Worm (Caenorhabditis elegans) whole organism, L4 larva: ENCODE measurements around the gene T16H12.3.
A peak's percentile ranks its signal among the peaks of the same experiment; 100 is the strongest.

ENCODE experiments used
- D1046.2 ChIP-seq: fragments of 200-800 bp; sonication (Bioruptor generic); IDR thresholded peaks from 2 replicates; pipeline ENCODE4 v1.3.6; 2022; ENCODE audit warnings: missing genetic modification characterization, missing compliant biosample characterization
- F10B5.3 ChIP-seq: sonication (generic microtip); optimal IDR thresholded peaks from 2 replicates; lab custom pipeline; 2016; ENCODE audit warnings: mild to moderate bottlenecking, missing genetic modification characterization, missing compliant biosample characterization
- F26F4.8 ChIP-seq: fragments of 200-800 bp; sonication (Bioruptor generic); conservative IDR thresholded peaks from 2 replicates; pipeline ENCODE4 v1.3.6; 2022; ENCODE audit warnings: missing genetic modification characterization, missing compliant biosample characterization
- F37D6.2 ChIP-seq: sonication (generic microtip); optimal IDR thresholded peaks from 2 replicates; lab custom pipeline; 2016; ENCODE audit warnings: mild to moderate bottlenecking, missing genetic modification characterization, missing compliant biosample characterization
- F44E2.7 ChIP-seq: fragments of 200-800 bp; sonication (Bioruptor generic); IDR thresholded peaks from 2 replicates; pipeline ENCODE4 v2.1.2; 2022; ENCODE audit warnings: missing genetic modification characterization, missing compliant biosample characterization
- R02D3.7 ChIP-seq: fragments of 150-350 bp; sonication (generic microtip); optimal IDR thresholded peaks from 3 replicates; lab custom pipeline; 2014; ENCODE audit warnings: missing biosample characterization, missing genetic modification characterization
- Y48G9A.11 ChIP-seq: fragments of 200-800 bp; sonication (Bioruptor generic); IDR thresholded peaks from 2 replicates; pipeline ENCODE4 v1.3.6; 2022; ENCODE audit warnings: missing genetic modification reagents, missing genetic modification characterization, missing compliant biosample characterization
- Y75B8A.6 ChIP-seq: fragments of 200-800 bp; sonication (Bioruptor generic); IDR thresholded peaks from 2 replicates; pipeline ENCODE4 v1.3.6; 2022; ENCODE audit warnings: missing genetic modification reagents, missing genetic modification characterization, missing compliant biosample characterization
- ZK337.2 ChIP-seq: fragments of 200-800 bp; sonication (Bioruptor generic); IDR thresholded peaks from 2 replicates; pipeline ENCODE4 v1.3.6; 2022; ENCODE audit warnings: missing genetic modification reagents, missing genetic modification characterization, missing compliant biosample characterization
- ama-1 ChIP-seq: fragments of 150-350 bp; optimal IDR thresholded peaks from 2 replicates; lab custom pipeline; 2014; ENCODE audit warnings: inconsistent platforms, mixed read lengths
- ceh-20 ChIP-seq: fragments of 200-800 bp; sonication (Bioruptor generic); IDR thresholded peaks from 2 replicates; pipeline ENCODE4 v1.3.6; 2022; ENCODE audit warnings: missing genetic modification reagents, missing genetic modification characterization, missing compliant biosample characterization
- ceh-28 ChIP-seq: fragments of 150-350 bp; optimal IDR thresholded peaks from 2 replicates; lab custom pipeline; 2014; ENCODE audit warnings: missing biosample characterization, missing genetic modification reagents, missing genetic modification characterization
- ceh-82 ChIP-seq: sonication (generic microtip); optimal IDR thresholded peaks from 2 replicates; lab custom pipeline; 2017; ENCODE audit warnings: missing biosample characterization, missing genetic modification characterization
- ctbp-1 ChIP-seq: fragments of 200-800 bp; sonication (Bioruptor generic); IDR thresholded peaks from 2 replicates; pipeline ENCODE4 v1.3.6; 2022; ENCODE audit warnings: missing genetic modification reagents, missing genetic modification characterization, missing compliant biosample characterization
- daf-16 ChIP-seq, 3 experiments: sonication (generic microtip); optimal IDR thresholded peaks; 2 replicates each; lab custom pipeline; 2016 to 2017; ENCODE audit warnings: missing genetic modification characterization in 3 of 3, missing genetic modification reagents in 3 of 3, mild to moderate bottlenecking in 2 of 3, missing compliant biosample characterization in 2 of 3, missing biosample characterization in 1 of 3, moderate library complexity in 1 of 3
- daf-19 ChIP-seq: fragments of 200-800 bp; sonication (Bioruptor generic); conservative IDR thresholded peaks from 2 replicates; pipeline ENCODE4 v1.3.6; 2022; ENCODE audit warnings: missing genetic modification characterization, missing compliant biosample characterization
- daf-8 ChIP-seq: fragments of 200-800 bp; sonication (Bioruptor generic); IDR thresholded peaks from 2 replicates; pipeline ENCODE4 v1.3.6; 2022; ENCODE audit warnings: missing genetic modification characterization, missing compliant biosample characterization
- dpl-1 ChIP-seq: fragments of 150-350 bp; optimal IDR thresholded peaks from 2 replicates; lab custom pipeline; 2014; ENCODE audit warnings: missing biosample characterization, missing genetic modification reagents, missing genetic modification characterization
- duxl-1 ChIP-seq: sonication (generic microtip); optimal IDR thresholded peaks from 2 replicates; lab custom pipeline; 2016; ENCODE audit warnings: mild to moderate bottlenecking, missing genetic modification characterization, moderate library complexity, missing compliant biosample characterization; ENCODE audit not compliant: poor library complexity
- egl-27 ChIP-seq: sonication (generic microtip); optimal IDR thresholded peaks from 3 replicates; lab custom pipeline; 2017; ENCODE audit warnings: missing biosample characterization, missing genetic modification reagents, missing genetic modification characterization
- fos-1 ChIP-seq: fragments of 150-350 bp; optimal IDR thresholded peaks from 2 replicates; lab custom pipeline; 2014; ENCODE audit warnings: missing biosample characterization, missing genetic modification characterization
- gei-8 ChIP-seq: fragments of 200-800 bp; sonication (Bioruptor generic); optimal IDR thresholded peaks from 2 replicates; lab custom pipeline; 2018; ENCODE audit warnings: mild to moderate bottlenecking, missing genetic modification characterization, missing compliant biosample characterization
- hlh-11 ChIP-seq: fragments of 200-800 bp; sonication (Bioruptor generic); optimal IDR thresholded peaks from 2 replicates; lab custom pipeline; 2018; ENCODE audit warnings: mild to moderate bottlenecking, missing genetic modification characterization, missing compliant biosample characterization
- hlh-30 ChIP-seq: sonication (generic microtip); optimal IDR thresholded peaks from 2 replicates; lab custom pipeline; 2017; ENCODE audit warnings: antibody characterized with exemption, mild to moderate bottlenecking, missing genetic modification characterization, missing compliant biosample characterization; ENCODE audit not compliant: insufficient read depth
- jun-1 ChIP-seq: fragments of 150-350 bp; optimal IDR thresholded peaks from 2 replicates; lab custom pipeline; 2014; ENCODE audit warnings: missing biosample characterization, missing genetic modification reagents, missing genetic modification characterization
- lim-7 ChIP-seq: fragments of 200-800 bp; sonication (Bioruptor generic); IDR thresholded peaks from 2 replicates; pipeline ENCODE4 v1.3.6; 2022; ENCODE audit warnings: missing genetic modification characterization, missing compliant biosample characterization
- lin-15B ChIP-seq: fragments of 150-350 bp; sonication (generic microtip); optimal IDR thresholded peaks from 3 replicates; lab custom pipeline; 2014; ENCODE audit warnings: missing biosample characterization, missing genetic modification characterization
- lir-3 ChIP-seq: sonication (generic microtip); optimal IDR thresholded peaks from 2 replicates; lab custom pipeline; 2016; ENCODE audit warnings: mild to moderate bottlenecking, missing genetic modification characterization, missing compliant biosample characterization
- lsy-2 ChIP-seq, 2 experiments: fragments of 150-350 bp in 1 of 2; sonication (generic microtip) in 1 of 2; optimal IDR thresholded peaks; 2 replicates each; lab custom pipeline; 2014 to 2017; ENCODE audit warnings: missing biosample characterization in 2 of 2, missing genetic modification characterization in 2 of 2
- madf-5 ChIP-seq, 2 experiments: fragments of 200-800 bp; sonication (Bioruptor generic); IDR thresholded peaks; 2 replicates each; pipeline ENCODE4 v1.3.6; 2022; ENCODE audit warnings: missing compliant biosample characterization in 2 of 2, missing genetic modification characterization in 2 of 2
- mxl-2 ChIP-seq: fragments of 200-800 bp; sonication (Bioruptor generic); conservative IDR thresholded peaks from 2 replicates; pipeline ENCODE4 v1.3.6; 2022; ENCODE audit warnings: missing genetic modification reagents, missing genetic modification characterization, missing compliant biosample characterization
- nhr-111 ChIP-seq: fragments of 200-800 bp; sonication (Bioruptor generic); optimal IDR thresholded peaks from 2 replicates; lab custom pipeline; 2018; ENCODE audit warnings: mild to moderate bottlenecking, missing genetic modification characterization, missing compliant biosample characterization
- nhr-41 ChIP-seq: fragments of 200-800 bp; sonication (Bioruptor generic); IDR thresholded peaks from 2 replicates; pipeline ENCODE4 v1.3.6; 2022; ENCODE audit warnings: missing genetic modification reagents, missing genetic modification characterization, missing compliant biosample characterization
- nhr-48 ChIP-seq: sonication (generic microtip); optimal IDR thresholded peaks from 2 replicates; lab custom pipeline; 2016; ENCODE audit warnings: mild to moderate bottlenecking, missing genetic modification characterization, missing compliant biosample characterization
- nhr-76 ChIP-seq: fragments of 150-350 bp; optimal IDR thresholded peaks from 2 replicates; lab custom pipeline; 2014; ENCODE audit warnings: missing biosample characterization, missing genetic modification characterization
- pqm-1 ChIP-seq: sonication (generic microtip); optimal IDR thresholded peaks from 2 replicates; lab custom pipeline; 2017; ENCODE audit warnings: missing biosample characterization, missing genetic modification characterization
- saeg-2 ChIP-seq: fragments of 200-800 bp; sonication (Bioruptor generic); IDR thresholded peaks from 2 replicates; pipeline ENCODE4 v1.3.6; 2022; ENCODE audit warnings: missing genetic modification reagents, missing genetic modification characterization, missing compliant biosample characterization
- sdz-12 ChIP-seq: fragments of 200-800 bp; sonication (Bioruptor generic); optimal IDR thresholded peaks from 2 replicates; lab custom pipeline; 2018; ENCODE audit warnings: mild to moderate bottlenecking, missing genetic modification characterization, missing compliant biosample characterization
- set-16 ChIP-seq: fragments of 200-800 bp; sonication (Bioruptor generic); IDR thresholded peaks from 2 replicates; pipeline ENCODE4 v1.3.6; 2022; ENCODE audit warnings: missing genetic modification reagents, missing genetic modification characterization, missing compliant biosample characterization
- skn-1 ChIP-seq: fragments of 150-350 bp; optimal IDR thresholded peaks from 2 replicates; lab custom pipeline; 2014; ENCODE audit warnings: missing biosample characterization, missing genetic modification characterization
- snpc-1.2 ChIP-seq: fragments of 200-800 bp; sonication (Bioruptor generic); IDR thresholded peaks from 2 replicates; pipeline ENCODE4 v1.3.6; 2022; ENCODE audit warnings: missing genetic modification reagents, missing genetic modification characterization, missing compliant biosample characterization
- snpc-4 ChIP-seq: fragments of 150-350 bp; optimal IDR thresholded peaks from 2 replicates; lab custom pipeline; 2014; ENCODE audit warnings: missing biosample characterization, missing genetic modification characterization
- spr-1 ChIP-seq: sonication (generic microtip); optimal IDR thresholded peaks from 2 replicates; lab custom pipeline; 2016; ENCODE audit warnings: mild to moderate bottlenecking, missing genetic modification characterization, missing compliant biosample characterization
- unc-130 ChIP-seq: sonication (generic microtip); optimal IDR thresholded peaks from 2 replicates; lab custom pipeline; 2016; ENCODE audit warnings: missing genetic modification reagents, missing genetic modification characterization, missing compliant biosample characterization
- unc-39 ChIP-seq: sonication (generic microtip); optimal IDR thresholded peaks from 2 replicates; lab custom pipeline; 2017; ENCODE audit warnings: missing biosample characterization, missing genetic modification characterization
- unc-62 ChIP-seq, 3 experiments: fragments of 150-350 bp in 1 of 3; sonication (generic microtip); optimal IDR thresholded peaks in 2 of 3; peaks in 1 of 3; 1 replicate in 1 of 3; 2 replicates in 2 of 3; lab custom pipeline; 2014 to 2017; ENCODE audit warnings: missing biosample characterization in 3 of 3, missing genetic modification characterization in 3 of 3, missing genetic modification reagents in 3 of 3, missing genotype in 1 of 3
- zip-2 ChIP-seq: fragments of 150-350 bp; optimal IDR thresholded peaks from 2 replicates; lab custom pipeline; 2014; ENCODE audit warnings: missing biosample characterization, missing genetic modification characterization
- ztf-7 ChIP-seq: fragments of 150-350 bp; optimal IDR thresholded peaks from 2 replicates; lab custom pipeline; 2014; ENCODE audit warnings: missing biosample characterization, missing genetic modification characterization

T16H12.3 gene

DNA sequence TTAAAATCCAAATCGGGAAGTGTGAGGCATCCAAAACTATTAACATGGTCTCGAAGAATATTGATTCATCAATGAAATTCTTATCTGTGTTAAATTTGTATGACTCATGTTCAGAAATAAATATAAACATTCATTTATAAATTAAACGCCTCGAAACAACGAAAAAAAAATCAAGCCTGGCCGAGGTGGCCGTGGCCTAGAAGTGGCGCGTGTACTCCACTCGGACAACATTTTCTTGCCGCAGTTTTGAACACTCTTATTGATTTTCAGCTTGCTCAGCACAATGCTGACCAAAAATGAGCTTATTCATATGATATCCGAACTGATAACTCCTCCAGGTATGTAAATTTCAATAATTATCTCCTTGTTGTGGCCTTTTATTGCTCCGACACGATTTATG, 19.0 kb downstream of the T16H12.3 start, which contains the start of gene ekl-6 (continued):
- no peak for TF ChIP-seq unc-39 (tag; lab: Kevin White, UChicago)
- TF ChIP-seq duxl-1 (tag; lab: Kevin White, UChicago), result no peak
- TF ChIP-seq F26F4.8 (GFP tag; lab: Robert Waterston, UW), result no peak
- TF ChIP-seq lir-3 (tag; lab: Kevin White, UChicago), result no peak
- no peak for TF ChIP-seq skn-1 (tag; lab: Kevin White, UChicago)
- TF ChIP-seq egl-27 (tag; lab: Kevin White, UChicago), result no peak
- peak; percentile 70 for TF ChIP-seq ZK337.2
- no peak for TF ChIP-seq mxl-2 (GFP tag; lab: Robert Waterston, UW)
- TF ChIP-seq lin-15B (tag; lab: Kevin White, UChicago), result no peak
- TF ChIP-seq snpc-1.2 (GFP tag; lab: Robert Waterston, UW), result no peak
- TF ChIP-seq R02D3.7 (tag; lab: Kevin White, UChicago), result no peak
- no peak for TF ChIP-seq madf-5 (GFP tag; IDR thresholded peaks at IDR 0.05; lab: Robert Waterston, UW)
- TF ChIP-seq sdz-12 (GFP tag; lab: Kevin White, UChicago), result no peak
- no peak for TF ChIP-seq set-16 (GFP tag; lab: Robert Waterston, UW)
- TF ChIP-seq D1046.2, result no peak
- TF ChIP-seq daf-8 (GFP tag; lab: Robert Waterston, UW), result no peak
- TF ChIP-seq unc-130 (GFP tag; lab: Kevin White, UChicago), result peak; percentile 74
- no peak for TF ChIP-seq F37D6.2 (tag; lab: Kevin White, UChicago)
- TF ChIP-seq pqm-1 (tag; lab: Kevin White, UChicago), result no peak
- no peak for TF ChIP-seq daf-19 (GFP tag; lab: Robert Waterston, UW)
- TF ChIP-seq jun-1, result no peak
- TF ChIP-seq ceh-28 (tag; lab: Kevin White, UChicago), result no peak
- no peak for TF ChIP-seq saeg-2 (GFP tag; lab: Robert Waterston, UW)
- TF ChIP-seq Y48G9A.11 (GFP tag; lab: Robert Waterston, UW), result no peak
- peak; percentile 68 for TF ChIP-seq dpl-1
- no peak for TF ChIP-seq nhr-48 (tag; lab: Kevin White, UChicago)
- no peak for TF ChIP-seq ama-1 (lab: Kevin White, UChicago)

DNA sequence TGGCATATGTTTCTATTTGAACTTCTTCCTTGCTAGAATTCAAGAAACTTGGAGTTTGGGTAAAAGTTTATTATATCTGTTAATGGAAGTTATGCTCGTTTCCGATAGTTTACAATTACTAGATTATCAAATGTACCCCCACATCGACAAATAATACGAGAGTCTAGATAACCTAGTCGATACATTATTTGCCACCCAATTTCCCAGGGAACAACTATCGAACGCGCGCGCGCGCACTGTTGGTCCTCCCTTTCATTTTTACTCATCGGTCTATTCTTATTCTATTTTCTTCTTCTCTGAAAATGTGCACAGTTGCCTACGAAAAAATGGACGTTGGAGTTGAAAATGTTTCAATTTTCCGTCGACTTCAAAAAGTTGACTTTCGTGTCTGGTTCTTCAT, 22.5 kb downstream of the T16H12.3 start, which contains the start of gene T16G12.13:
TSS of gene T16G12.13 (plus strand) at position 293 of the 400 bp plus-strand sequence.
- no peak for TF ChIP-seq lir-3 (tag; lab: Kevin White, UChicago)
- TF ChIP-seq R02D3.7 (tag; lab: Kevin White, UChicago), result no peak
- TF ChIP-seq hlh-30, result no peak
- no peak for TF ChIP-seq jun-1
- TF ChIP-seq zip-2 (tag; lab: Kevin White, UChicago), result no peak
- no peak for TF ChIP-seq lsy-2 (tag; optimal IDR thresholded peaks at IDR 0.05; lab: Kevin White, UChicago)
- TF ChIP-seq ceh-82 (tag; lab: Kevin White, UChicago), result no peak
- no peak for TF ChIP-seq gei-8 (GFP tag; lab: Kevin White, UChicago)
- TF ChIP-seq F10B5.3 (tag; lab: Kevin White, UChicago), result no peak
- TF ChIP-seq egl-27 (tag; lab: Kevin White, UChicago), result no peak
- no peak for TF ChIP-seq ztf-7 (tag; lab: Kevin White, UChicago)
- TF ChIP-seq hlh-11 (tag; lab: Kevin White, UChicago), result no peak
- no peak for TF ChIP-seq F44E2.7 (GFP tag; lab: Robert Waterston, UW)

DNA sequence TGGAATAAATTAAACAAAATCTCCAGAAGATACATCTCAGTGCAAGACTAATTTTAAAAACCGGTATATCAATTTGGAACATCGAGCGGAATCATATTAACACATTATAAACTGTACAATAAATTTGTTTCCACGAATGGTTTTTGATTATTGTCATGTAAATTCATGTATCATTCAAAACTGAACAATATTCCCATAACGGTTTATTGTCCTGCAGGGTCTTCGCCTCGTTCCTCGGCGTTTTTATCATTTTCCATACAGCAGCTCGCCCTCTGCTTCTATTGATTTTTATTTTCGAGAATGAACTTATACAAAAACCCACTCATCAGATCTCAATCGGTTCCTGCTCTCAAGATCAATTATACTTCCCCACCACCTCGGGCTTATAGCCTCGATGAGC, 24.1 kb downstream of the T16H12.3 start, which contains the start of gene T16G12.8:
TSS of gene T16G12.8 (plus strand) at position 301 of the 400 bp plus-strand sequence.
- TF ChIP-seq nhr-41 (GFP tag; lab: Robert Waterston, UW) (no peak), madf-5 (GFP tag; IDR thresholded peaks at IDR 0.05; lab: Robert Waterston, UW) (no peak), ceh-28 (tag; lab: Kevin White, UChicago) (no peak), ctbp-1 (GFP tag; lab: Robert Waterston, UW) (no peak), nhr-76 (tag; lab: Kevin White, UChicago) (no peak), unc-62 (GFP tag; optimal IDR thresholded peaks at IDR 0.05 in 1 of 2; lab: Kevin White, UChicago) (no peak), unc-62 (tag; optimal IDR thresholded peaks at IDR 0.05; lab: Kevin White, UChicago) (no peak), F37D6.2 (tag; lab: Kevin White, UChicago) (no peak), nhr-111 (GFP tag; lab: Kevin White, UChicago) (no peak), ceh-82 (tag; lab: Kevin White, UChicago) (no peak), Y75B8A.6 (GFP tag; lab: Robert Waterston, UW) (no peak), snpc-4 (tag; lab: Kevin White, UChicago) (no peak), lim-7 (GFP tag; lab: Robert Waterston, UW) (no peak), ceh-20 (GFP tag; lab: Robert Waterston, UW) (no peak), spr-1 (tag; lab: Kevin White, UChicago) (no peak), fos-1 (tag; lab: Kevin White, UChicago) (no peak), daf-16 (GFP tag; optimal IDR thresholded peaks at IDR 0.05; lab: Kevin White, UChicago) (no peak), daf-16 (tag; optimal IDR thresholded peaks at IDR 0.05; lab: Kevin White, UChicago) (no peak), nhr-48 (tag; lab: Kevin White, UChicago) (no peak)
